Fruit fly (Drosophila melanogaster): ENCODE measurements around the gene CG10747.

- TF ChIP-seq CG8478 (optimal IDR thresholded peaks at IDR 0.05), result no peak
- TF ChIP-seq CTCF (optimal IDR thresholded peaks at IDR 0.05), result no peak
These were observed 4.7 kb downstream of the CG10747 start for dm6 chr2L:20086295-20087096.

Measured in S2 (cell line).